Fruit fly (Drosophila melanogaster) whole organism: ENCODE measurements around the gene CG17186.

Experiments
- CG8478 ChIP-seq: fragments of >200 bp; optimal IDR thresholded peaks from 2 replicates; lab custom pipeline; 2018; ENCODE audit warnings: inconsistent platforms
- Dll ChIP-seq: fragments of >200 bp; optimal IDR thresholded peaks from 2 replicates; lab custom pipeline; 2017
- EcR ChIP-seq, 2 experiments: fragments of >200 bp; optimal IDR thresholded peaks; 2 replicates each; lab custom pipeline; 2017; ENCODE audit warnings: missing biosample characterization in 2 of 2, missing genetic modification characterization in 2 of 2, missing genetic modification reagents in 2 of 2
- psq ChIP-seq: fragments of >200 bp; optimal IDR thresholded peaks from 2 replicates; lab custom pipeline; 2017
- usp ChIP-seq: fragments of >200 bp; optimal IDR thresholded peaks from 2 replicates; lab custom pipeline; 2017; ENCODE audit warnings: missing biosample characterization, missing genetic modification characterization, mixed read lengths

DNA sequence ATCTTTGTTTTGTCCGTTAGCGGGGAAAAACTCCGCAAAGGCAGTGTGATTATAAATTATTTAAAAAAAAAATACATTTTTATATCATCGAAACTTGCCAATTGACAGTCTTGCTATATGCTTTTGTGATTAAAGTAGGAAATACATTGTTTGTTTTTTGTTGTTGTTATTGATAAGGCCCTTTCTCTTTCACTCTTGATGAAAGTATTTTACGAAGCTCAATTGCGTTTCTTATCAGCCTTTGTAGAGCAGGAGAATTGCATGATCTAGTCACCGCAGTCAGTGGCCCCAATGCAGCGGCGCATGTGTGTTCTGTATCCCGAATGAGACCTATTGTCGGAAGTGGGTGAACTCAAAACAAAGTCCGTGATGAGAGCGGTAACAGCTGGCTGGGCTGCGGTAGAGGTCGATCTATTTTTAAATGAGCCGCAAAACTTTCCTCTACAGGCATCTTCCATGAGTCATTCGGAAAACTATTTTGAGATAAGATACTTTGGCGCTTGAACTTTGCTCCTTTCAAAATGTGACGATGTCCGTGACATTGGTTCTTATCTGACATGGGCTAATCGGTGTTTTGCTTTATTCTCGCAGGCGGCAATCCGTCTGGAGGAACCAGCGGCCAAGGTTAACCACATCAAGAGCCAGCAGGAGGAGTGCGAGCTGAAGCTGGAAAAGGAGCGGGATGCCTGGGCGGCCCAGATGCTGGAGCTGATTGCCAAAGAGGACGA is 33.2 kb upstream of the CG17186 start:
- no peak for TF ChIP-seq usp
- TF ChIP-seq EcR (GFP tag; optimal IDR thresholded peaks at IDR 0.05; lab: Kevin White, UChicago) = no peak
- no peak for TF ChIP-seq psq (lab: Kevin White, UChicago)
- no peak for TF ChIP-seq Dll (lab: Kevin White, UChicago)
- TF ChIP-seq CG8478 (lab: Kevin White, UChicago) = no peak
